Fruit fly (Drosophila melanogaster) S2 (cell line): ENCODE results near the gene AstA-R1.

ENCODE experiments used
- CG8478 ChIP-seq: fragments of >200 bp; optimal IDR thresholded peaks from 2 replicates; lab custom pipeline; 2018
- CTCF ChIP-seq, 2 experiments: fragments of >200 bp; optimal IDR thresholded peaks; 2 replicates each; lab custom pipeline; 2018

DNA sequence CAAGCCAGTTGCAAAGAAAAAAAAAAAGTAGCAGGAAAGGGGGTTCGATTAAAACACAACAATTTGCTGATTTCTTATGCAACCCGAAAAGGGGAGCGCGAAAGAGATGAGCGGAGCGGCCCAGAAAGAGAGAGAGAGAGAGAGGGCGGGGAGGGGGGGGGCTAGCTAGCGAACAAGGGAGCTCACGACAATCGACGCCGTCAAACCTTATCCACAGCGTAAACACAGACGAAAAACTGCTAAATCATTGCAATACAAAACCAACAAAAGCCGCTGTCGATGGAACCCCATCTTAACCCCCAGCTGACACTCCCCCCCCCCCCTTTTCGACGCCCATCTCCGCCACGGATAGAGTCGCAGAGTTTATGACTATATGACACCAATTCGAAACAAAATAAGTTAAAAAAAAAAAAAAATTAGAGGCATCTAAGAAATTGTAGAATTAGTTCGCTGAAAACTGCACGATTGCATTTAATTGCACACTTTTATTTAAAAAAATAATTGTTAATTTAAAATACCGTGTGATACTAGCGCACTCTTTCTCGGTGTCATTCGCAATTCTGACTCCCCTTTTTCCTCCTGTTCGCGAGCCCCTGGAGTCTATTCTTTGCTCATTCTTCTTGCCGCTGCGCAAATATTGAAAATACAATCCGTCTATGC, 19.0 kb upstream of the AstA-R1 start:
- TF ChIP-seq CG8478 (lab: Kevin White, UChicago) (no peak), CTCF (optimal IDR thresholded peaks at IDR 0.05; lab: Kevin White, UChicago) (no peak)
